Worm (Caenorhabditis elegans) whole organism, L3 larva: Measurements from ENCODE around the gene F29B9.5.

ENCODE experiments used
- ama-1 ChIP-seq: fragments of 150-350 bp; optimal IDR thresholded peaks from 2 replicates; lab custom pipeline; 2018
- nhr-237 ChIP-seq: fragments of 150-350 bp; optimal IDR thresholded peaks from 2 replicates; lab custom pipeline; 2014; ENCODE audit warnings: missing biosample characterization, missing genetic modification characterization
- tbx-2 ChIP-seq: sonication (generic microtip); optimal IDR thresholded peaks from 2 replicates; lab custom pipeline; 2016; ENCODE audit warnings: mild to moderate bottlenecking, missing genetic modification characterization, missing compliant biosample characterization

DNA sequence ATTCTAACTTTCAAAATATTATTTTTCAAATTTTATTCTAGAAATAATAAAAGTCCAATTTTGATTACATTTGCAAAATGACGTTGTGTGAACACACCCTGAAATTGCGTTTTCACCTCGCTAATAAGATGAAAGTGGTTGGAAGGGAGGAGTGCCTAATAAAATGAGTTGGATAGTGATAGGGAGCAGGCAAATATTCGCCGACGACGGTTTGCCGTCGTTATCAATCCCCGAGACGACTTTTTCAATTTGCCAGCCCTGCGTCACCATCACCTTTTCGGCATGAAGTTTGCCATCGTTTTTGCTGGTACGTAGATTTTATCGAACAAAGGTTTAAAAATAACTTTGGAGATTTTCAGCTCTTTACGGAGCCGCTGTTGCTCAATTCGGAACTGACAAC lies 46.6 kb upstream of the F29B9.5 start, which contains the start of gene nspg-10:
- no peak for TF ChIP-seq nhr-237 (tag; lab: Kevin White, UChicago)
- TF ChIP-seq ama-1 (lab: Kevin White, UChicago) = no peak
- no peak for TF ChIP-seq tbx-2 (tag; lab: Kevin White, UChicago)
